Worm (Caenorhabditis elegans) whole organism, L2 larva: ENCODE data around the gene F49C12.7.

Source experiments
- C34F6.9 ChIP-seq: fragments of 150-350 bp; optimal IDR thresholded peaks from 2 replicates; lab custom pipeline; 2014; ENCODE audit warnings: missing biosample characterization, missing genetic modification characterization
- F13H6.1 ChIP-seq: sonication (generic microtip); optimal IDR thresholded peaks from 2 replicates; lab custom pipeline; 2016; ENCODE audit warnings: missing genetic modification characterization, missing compliant biosample characterization
- R02D3.7 ChIP-seq: fragments of 150-350 bp; optimal IDR thresholded peaks from 2 replicates; lab custom pipeline; 2014; ENCODE audit warnings: missing biosample characterization, missing genetic modification characterization
- Y55F3AM.14 ChIP-seq: fragments of 200-800 bp; sonication (Bioruptor generic); optimal IDR thresholded peaks from 2 replicates; lab custom pipeline; 2018; ENCODE audit warnings: mild to moderate bottlenecking, missing genetic modification characterization, missing compliant biosample characterization
- ZK546.5 ChIP-seq: sonication (generic microtip); optimal IDR thresholded peaks from 2 replicates; lab custom pipeline; 2017; ENCODE audit warnings: missing biosample characterization, missing genetic modification characterization
- ama-1 ChIP-seq: fragments of 150-350 bp; optimal IDR thresholded peaks from 2 replicates; lab custom pipeline; 2018; ENCODE audit warnings: inconsistent platforms
- blmp-1 ChIP-seq: sonication (generic microtip); optimal IDR thresholded peaks from 2 replicates; lab custom pipeline; 2017; ENCODE audit warnings: missing genetic modification characterization, mild to moderate bottlenecking, missing compliant biosample characterization, antibody characterized with exemption, moderate library complexity; ENCODE audit not compliant: insufficient read depth
- ceh-16 ChIP-seq: fragments of 150-350 bp; optimal IDR thresholded peaks from 2 replicates; lab custom pipeline; 2014; ENCODE audit warnings: missing biosample characterization, missing genetic modification characterization
- ceh-82 ChIP-seq: fragments of 150-350 bp; optimal IDR thresholded peaks from 2 replicates; lab custom pipeline; 2014; ENCODE audit warnings: missing biosample characterization, missing genetic modification characterization
- crh-2 ChIP-seq: sonication (generic microtip); optimal IDR thresholded peaks from 2 replicates; lab custom pipeline; 2017; ENCODE audit warnings: missing biosample characterization, missing genetic modification characterization
- egl-27 ChIP-seq: sonication (generic microtip); optimal IDR thresholded peaks from 3 replicates; lab custom pipeline; 2017; ENCODE audit warnings: missing biosample characterization, missing genetic modification reagents, missing genetic modification characterization
- elt-1 ChIP-seq: fragments of 150-350 bp; optimal IDR thresholded peaks from 2 replicates; lab custom pipeline; 2014; ENCODE audit warnings: missing biosample characterization, missing genetic modification characterization
- elt-3 ChIP-seq: sonication (generic microtip); optimal IDR thresholded peaks from 2 replicates; lab custom pipeline; 2017; ENCODE audit warnings: missing biosample characterization, missing genetic modification characterization
- fos-1 ChIP-seq: fragments of 150-350 bp; optimal IDR thresholded peaks from 2 replicates; lab custom pipeline; 2014; ENCODE audit warnings: missing biosample characterization, missing genetic modification characterization
- gmeb-1 ChIP-seq: fragments of 150-350 bp; optimal IDR thresholded peaks from 2 replicates; lab custom pipeline; 2014; ENCODE audit warnings: missing biosample characterization, missing genetic modification characterization
- lin-11 ChIP-seq: fragments of 150-350 bp; sonication (generic microtip); optimal IDR thresholded peaks from 2 replicates; lab custom pipeline; 2014; ENCODE audit warnings: missing biosample characterization, missing genetic modification characterization, inconsistent platforms, mixed read lengths
- lin-13 ChIP-seq: fragments of 150-350 bp; optimal IDR thresholded peaks from 2 replicates; lab custom pipeline; 2014; ENCODE audit warnings: missing biosample characterization, missing genetic modification reagents, missing genetic modification characterization
- lin-39 ChIP-seq: fragments of 150-350 bp; optimal IDR thresholded peaks from 2 replicates; lab custom pipeline; 2014; ENCODE audit warnings: missing biosample characterization, missing genetic modification reagents, missing genetic modification characterization
- lsy-2 ChIP-seq, 2 experiments: fragments of 150-350 bp in 1 of 2; sonication (generic microtip) in 1 of 2; optimal IDR thresholded peaks; 2 replicates each; lab custom pipeline; 2014 to 2017; ENCODE audit warnings: missing biosample characterization in 2 of 2, missing genetic modification characterization in 2 of 2
- mab-5 ChIP-seq: fragments of 150-350 bp; optimal IDR thresholded peaks from 2 replicates; lab custom pipeline; 2014; ENCODE audit warnings: missing biosample characterization, missing genetic modification characterization
- mdl-1 ChIP-seq, 2 experiments: fragments of 150-350 bp in 1 of 2; sonication (generic microtip) in 1 of 2; optimal IDR thresholded peaks; 2 replicates each; lab custom pipeline; 2017; ENCODE audit warnings: missing biosample characterization in 2 of 2, missing genetic modification characterization in 2 of 2
- nhr-10 ChIP-seq: sonication (generic microtip); optimal IDR thresholded peaks from 2 replicates; lab custom pipeline; 2017; ENCODE audit warnings: missing biosample characterization, missing genetic modification characterization
- nhr-11 ChIP-seq: fragments of 150-350 bp; optimal IDR thresholded peaks from 2 replicates; lab custom pipeline; 2014; ENCODE audit warnings: missing biosample characterization, missing genetic modification characterization
- nhr-12 ChIP-seq: fragments of 150-350 bp; optimal IDR thresholded peaks from 2 replicates; lab custom pipeline; 2014; ENCODE audit warnings: missing biosample characterization, missing genetic modification characterization
- nhr-129 ChIP-seq: fragments of 150-350 bp; optimal IDR thresholded peaks from 2 replicates; lab custom pipeline; 2014; ENCODE audit warnings: missing biosample characterization, missing genetic modification characterization
- nhr-23 ChIP-seq: fragments of 150-350 bp; optimal IDR thresholded peaks from 2 replicates; lab custom pipeline; 2014; ENCODE audit warnings: missing biosample characterization, missing genetic modification reagents, missing genetic modification characterization
- nhr-237 ChIP-seq: fragments of 150-350 bp; optimal IDR thresholded peaks from 2 replicates; lab custom pipeline; 2014; ENCODE audit warnings: missing biosample characterization, missing genetic modification characterization
- nhr-25 ChIP-seq: fragments of 150-350 bp; sonication (generic microtip); optimal IDR thresholded peaks from 3 replicates; lab custom pipeline; 2014; ENCODE audit warnings: missing biosample characterization, missing genetic modification characterization
- sem-4 ChIP-seq: fragments of 150-350 bp; optimal IDR thresholded peaks from 2 replicates; lab custom pipeline; 2014; ENCODE audit warnings: missing biosample characterization, missing genetic modification reagents, missing genetic modification characterization
- skn-1 ChIP-seq: sonication (generic microtip); optimal IDR thresholded peaks from 2 replicates; lab custom pipeline; 2017; ENCODE audit warnings: missing biosample characterization, missing genetic modification characterization
- sma-3 ChIP-seq: sonication (generic microtip); optimal IDR thresholded peaks from 2 replicates; lab custom pipeline; 2016; ENCODE audit warnings: missing genetic modification reagents, missing genetic modification characterization, missing compliant biosample characterization
- sma-9 ChIP-seq, 2 experiments: fragments of 150-350 bp in 1 of 2; sonication (generic microtip) in 1 of 2; optimal IDR thresholded peaks; 2 replicates each; lab custom pipeline; 2014 to 2016; ENCODE audit warnings: missing genetic modification characterization in 2 of 2, mild to moderate bottlenecking in 1 of 2, missing biosample characterization in 1 of 2, missing compliant biosample characterization in 1 of 2, missing genetic modification reagents in 1 of 2, moderate library complexity in 1 of 2
- snpc-4 ChIP-seq: fragments of 150-350 bp; optimal IDR thresholded peaks from 2 replicates; lab custom pipeline; 2014; ENCODE audit warnings: missing biosample characterization, missing genetic modification characterization
- unc-39 ChIP-seq: fragments of 150-350 bp; optimal IDR thresholded peaks from 2 replicates; lab custom pipeline; 2014; ENCODE audit warnings: missing biosample characterization, missing genetic modification characterization
- unc-55 ChIP-seq: fragments of 150-350 bp; sonication (generic microtip); optimal IDR thresholded peaks from 3 replicates; lab custom pipeline; 2014; ENCODE audit warnings: missing biosample characterization, missing genetic modification reagents, missing genetic modification characterization
- unc-62 ChIP-seq: fragments of 150-350 bp; optimal IDR thresholded peaks from 2 replicates; lab custom pipeline; 2014; ENCODE audit warnings: missing biosample characterization, missing genetic modification reagents, missing genetic modification characterization
- zag-1 ChIP-seq: fragments of 150-350 bp; optimal IDR thresholded peaks from 2 replicates; lab custom pipeline; 2014; ENCODE audit warnings: missing biosample characterization, missing genetic modification characterization
- ztf-11 ChIP-seq: sonication (generic microtip); optimal IDR thresholded peaks from 2 replicates; lab custom pipeline; 2017; ENCODE audit warnings: missing biosample characterization, missing genetic modification characterization

Gene F49C12.7

ce11 chrIV:9335552-9336251, 23.0 kb upstream of the F49C12.7 start, which contains the start of the genes coa-4 and T20D3.14:
coa-4 (minus strand) TSS chrIV:9335602.
T20D3.14 (minus strand) TSS chrIV:9335909.
- TF ChIP-seq fos-1 (tag; lab: Kevin White, UChicago) (peak; percentile 63), unc-62 (no peak), C34F6.9 (tag; lab: Kevin White, UChicago) (peak; percentile 56), crh-2 (tag; lab: Kevin White, UChicago) (peak; percentile 66), F13H6.1 (tag; lab: Kevin White, UChicago) (peak; percentile 28), sem-4 (tag; lab: Kevin White, UChicago) (peak; percentile 25), sma-3 (peak; percentile 19), nhr-25 (tag; lab: Kevin White, UChicago) (peak; percentile 23), nhr-129 (tag; lab: Kevin White, UChicago) (peak; percentile 59), mdl-1 (tag; optimal IDR thresholded peaks at IDR 0.05; lab: Kevin White, UChicago) (no peak), elt-1 (tag; lab: Kevin White, UChicago) (no peak), lin-13 (GFP tag; lab: Kevin White, UChicago) (peak; percentile 23), gmeb-1 (tag; lab: Kevin White, UChicago) (peak; percentile 40), unc-55 (GFP tag; lab: Kevin White, UChicago) (peak; percentile 39), skn-1 (no peak), lsy-2 (tag; optimal IDR thresholded peaks at IDR 0.05; lab: Kevin White, UChicago) (peak in 1 of 2 experiments; percentile 69)

- TF ChIP-seq ceh-16 (no peak), egl-27 (tag; lab: Kevin White, UChicago) (no peak), gmeb-1 (tag; lab: Kevin White, UChicago) (peak; percentile 10), crh-2 (tag; lab: Kevin White, UChicago) (peak; percentile 73), sma-9 (GFP tag; optimal IDR thresholded peaks at IDR 0.05; lab: Kevin White, UChicago) (peak; percentile 6), sma-9 (tag; optimal IDR thresholded peaks at IDR 0.05; lab: Kevin White, UChicago) (no peak), fos-1 (tag; lab: Kevin White, UChicago) (peak; percentile 97), nhr-12 (tag; lab: Kevin White, UChicago) (no peak), elt-3 (tag; lab: Kevin White, UChicago) (no peak)
These were observed 20.3 kb upstream of the F49C12.7 start for ce11 chrIV:9333007-9333406.

DNA sequence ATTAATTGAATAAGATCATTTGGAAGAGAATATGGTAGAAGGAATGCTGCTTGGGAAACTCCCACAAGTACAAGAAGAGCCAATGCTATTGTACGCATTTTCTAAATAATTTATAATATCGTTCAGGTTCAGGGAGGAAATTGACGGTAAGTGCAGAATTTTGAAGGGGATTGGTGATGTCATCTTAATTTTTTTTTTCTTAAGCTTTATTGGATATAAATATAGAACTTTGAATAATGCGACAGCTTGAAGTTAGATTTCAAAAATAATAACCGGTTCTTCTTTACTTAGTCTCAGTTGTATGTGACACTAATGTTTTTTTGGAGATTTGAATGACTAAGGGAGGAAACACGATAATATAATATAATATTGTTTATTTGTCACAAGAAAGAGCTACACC, 18.0 kb upstream of the F49C12.7 start, which contains the start of gene nspg-7.1:
Gene nspg-7.1 (minus strand): TSS at position 101 of the 400 bp plus-strand sequence.
- TF ChIP-seq Y55F3AM.14 (no peak), zag-1 (no peak), skn-1 (no peak)

DNA sequence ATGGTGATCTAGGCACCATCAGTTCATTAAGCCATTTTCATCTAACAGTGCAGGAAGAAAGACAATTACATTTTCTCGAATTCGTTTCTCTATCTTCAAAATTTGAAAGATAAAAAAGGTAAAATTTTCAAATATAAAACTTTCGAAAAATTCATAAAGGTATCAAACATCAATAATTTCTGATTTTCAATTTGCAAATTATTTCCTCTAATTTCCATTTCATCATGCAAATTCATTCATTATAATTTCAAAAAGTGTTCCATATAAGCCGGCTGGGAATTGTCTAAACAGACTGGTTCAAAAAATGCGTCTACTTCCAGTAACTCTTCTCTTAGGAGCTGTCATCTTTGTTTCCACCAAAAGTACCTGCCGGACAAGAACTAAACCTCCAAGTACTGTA, 15.0 kb upstream of the F49C12.7 start, which contains the start of gene clec-183:
Gene clec-183 (plus strand): TSS at position 301 of the 400 bp plus-strand sequence.
- TF ChIP-seq ama-1 (no peak), nhr-25 (tag; lab: Kevin White, UChicago) (no peak), mab-5 (tag; lab: Kevin White, UChicago) (no peak), ceh-82 (tag; lab: Kevin White, UChicago) (no peak), R02D3.7 (tag; lab: Kevin White, UChicago) (no peak), nhr-23 (tag; lab: Kevin White, UChicago) (no peak), mdl-1 (tag; optimal IDR thresholded peaks at IDR 0.05; lab: Kevin White, UChicago) (no peak), zag-1 (no peak), lin-13 (GFP tag; lab: Kevin White, UChicago) (no peak), nhr-10 (no peak), nhr-11 (tag; lab: Kevin White, UChicago) (no peak), unc-55 (GFP tag; lab: Kevin White, UChicago) (no peak), blmp-1 (tag; lab: Kevin White, UChicago) (no peak), lsy-2 (tag; optimal IDR thresholded peaks at IDR 0.05; lab: Kevin White, UChicago) (no peak), egl-27 (tag; lab: Kevin White, UChicago) (no peak), fos-1 (tag; lab: Kevin White, UChicago) (no peak), sem-4 (tag; lab: Kevin White, UChicago) (no peak)
- TF ChIP-seq, all 48 proteins: peak for 0

- TF ChIP-seq lin-39 (no peak), C34F6.9 (tag; lab: Kevin White, UChicago) (no peak), nhr-10 (no peak), elt-1 (tag; lab: Kevin White, UChicago) (no peak), sma-9 (GFP tag; optimal IDR thresholded peaks at IDR 0.05; lab: Kevin White, UChicago) (no peak), sma-9 (tag; optimal IDR thresholded peaks at IDR 0.05; lab: Kevin White, UChicago) (no peak), nhr-237 (no peak), lin-11 (tag; lab: Kevin White, UChicago) (no peak), snpc-4 (tag; lab: Kevin White, UChicago) (no peak), ZK546.5 (tag; lab: Kevin White, UChicago) (no peak), F13H6.1 (tag; lab: Kevin White, UChicago) (no peak), ceh-82 (tag; lab: Kevin White, UChicago) (no peak), skn-1 (no peak), ztf-11 (no peak), mab-5 (tag; lab: Kevin White, UChicago) (no peak), unc-39 (tag; lab: Kevin White, UChicago) (no peak)
These were observed 11.3 kb upstream of the F49C12.7 start, which contains the start of the genes nspg-11 and F49C12.15 for ce11 chrIV:9323989-9324506. nspg-11 (minus strand) TSS chrIV:9324089. F49C12.15 (plus strand) TSS chrIV:9324456.
